Worm (Caenorhabditis elegans) whole organism, mixed stage, embryonic: ENCODE results near the gene D2023.3.

Experiments used
- blmp-1 ChIP-seq: fragments of 150-350 bp; optimal IDR thresholded peaks from 2 replicates; lab custom pipeline; 2014; ENCODE audit warnings: missing biosample characterization, missing genetic modification characterization
- ceh-43 ChIP-seq: fragments of 200-800 bp; sonication (Bioruptor generic); optimal IDR thresholded peaks from 2 replicates; lab custom pipeline; 2018; ENCODE audit warnings: mild to moderate bottlenecking, missing genetic modification characterization, moderate library complexity, missing compliant biosample characterization
- elt-1 ChIP-seq: sonication (generic microtip); optimal IDR thresholded peaks from 2 replicates; lab custom pipeline; 2017; ENCODE audit warnings: missing genetic modification characterization, mild to moderate bottlenecking, missing compliant biosample characterization, antibody characterized with exemption, moderate library complexity, borderline replicate concordance; ENCODE audit not compliant: insufficient read depth
- lin-13 ChIP-seq: fragments of 150-350 bp; optimal IDR thresholded peaks from 2 replicates; lab custom pipeline; 2014; ENCODE audit warnings: missing biosample characterization, missing genetic modification characterization
- lsy-2 ChIP-seq: fragments of 150-350 bp; optimal IDR thresholded peaks from 2 replicates; lab custom pipeline; 2014; ENCODE audit warnings: missing biosample characterization, missing genetic modification characterization
- mab-5 ChIP-seq: fragments of 150-350 bp; optimal IDR thresholded peaks from 2 replicates; lab custom pipeline; 2014; ENCODE audit warnings: missing biosample characterization, missing genetic modification characterization
- nhr-12 ChIP-seq: fragments of 150-350 bp; optimal IDR thresholded peaks from 2 replicates; lab custom pipeline; 2014; ENCODE audit warnings: missing biosample characterization, missing genetic modification characterization
- nhr-237 ChIP-seq: fragments of 150-350 bp; optimal IDR thresholded peaks from 2 replicates; lab custom pipeline; 2014; ENCODE audit warnings: missing biosample characterization, missing genetic modification characterization
- pha-4 ChIP-seq: fragments of 150-350 bp; optimal IDR thresholded peaks from 2 replicates; lab custom pipeline; 2018; ENCODE audit warnings: missing biosample characterization, missing genetic modification reagents, missing genetic modification characterization
- snpc-4 ChIP-seq: fragments of 150-350 bp; optimal IDR thresholded peaks from 2 replicates; lab custom pipeline; 2014; ENCODE audit warnings: missing biosample characterization, missing genetic modification characterization
- unc-39 ChIP-seq: fragments of 150-350 bp; optimal IDR thresholded peaks from 2 replicates; lab custom pipeline; 2014; ENCODE audit warnings: missing biosample characterization, missing genetic modification characterization
- unc-62 ChIP-seq: fragments of 150-350 bp; optimal IDR thresholded peaks from 2 replicates; lab custom pipeline; 2014; ENCODE audit warnings: missing biosample characterization, missing genetic modification reagents, missing genetic modification characterization
- ztf-11 ChIP-seq: fragments of 150-350 bp; optimal IDR thresholded peaks from 2 replicates; lab custom pipeline; 2014; ENCODE audit warnings: missing biosample characterization, missing genetic modification characterization

DNA sequence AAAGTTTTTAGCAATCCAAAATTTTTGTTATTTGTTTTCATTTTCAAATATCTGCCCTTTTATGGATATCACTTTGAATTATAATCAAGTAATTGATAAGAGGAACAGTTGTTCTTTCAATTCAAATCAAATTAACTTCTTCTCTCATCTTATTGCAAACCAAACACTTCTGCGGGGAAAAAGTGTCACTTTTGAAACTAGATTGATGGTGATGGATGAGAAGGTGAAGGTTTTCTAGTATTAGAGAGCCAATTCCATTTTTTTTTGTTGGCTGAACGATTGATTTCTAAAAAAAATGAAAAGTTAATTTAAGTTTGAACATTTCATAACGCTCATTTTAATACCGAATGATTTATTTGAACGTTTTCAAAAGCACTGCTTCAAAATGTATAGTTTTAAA, 32.0 kb downstream of the D2023.3 start:
- TF ChIP-seq pha-4 = no peak
- TF ChIP-seq unc-62 (GFP tag; lab: Kevin White, UChicago) = peak; percentile 74
- no peak for TF ChIP-seq unc-39 (tag; lab: Kevin White, UChicago)
- no peak for TF ChIP-seq nhr-237 (tag; lab: Kevin White, UChicago)
- no peak for TF ChIP-seq nhr-12 (tag; lab: Kevin White, UChicago)
- TF ChIP-seq ceh-43 (GFP tag; lab: Kevin White, UChicago) = no peak
- no peak for TF ChIP-seq mab-5 (tag; lab: Kevin White, UChicago)
- no peak for TF ChIP-seq lsy-2 (tag; lab: Kevin White, UChicago)
- TF ChIP-seq lin-13 (tag; lab: Kevin White, UChicago) = no peak
- TF ChIP-seq ztf-11 (tag; lab: Kevin White, UChicago) = no peak
- no peak for TF ChIP-seq elt-1
- no peak for TF ChIP-seq snpc-4 (tag; lab: Kevin White, UChicago)
- no peak for TF ChIP-seq blmp-1
